Fruit fly (Drosophila melanogaster): Measurements from ENCODE around the gene CG31087.

Gene CG31087

dm6 chr3R:25313771-25314170 is at the start of gene CG31087:
TSS of gene CG31087 (minus strand) at chr3R:25313833.
- no peak for TF ChIP-seq noc (tag; optimal IDR thresholded peaks at IDR 0.05)

dm6 chr3R:25357985-25358384 is 44.4 kb upstream of the CG31087 start, which contains the start of gene ND-49L:
TSS of gene ND-49L (plus strand) at chr3R:25358285.
- TF ChIP-seq noc (tag; optimal IDR thresholded peaks at IDR 0.05): no peak

- TF ChIP-seq noc (tag; optimal IDR thresholded peaks at IDR 0.05): no peak
Observed at dm6 chr3R:25346899-25347298, 33.3 kb upstream of the CG31087 start, which contains the start of gene tobi. TSS of gene tobi (minus strand) at chr3R:25346921.

- TF ChIP-seq noc (tag; optimal IDR thresholded peaks at IDR 0.05): no peak
Observed at dm6 chr3R:25339952-25340351, 26.3 kb upstream of the CG31087 start, which contains the start of gene rha. TSS of gene rha (plus strand) at chr3R:25340252.

dm6 chr3R:25335065-25335464 is 21.4 kb upstream of the CG31087 start, which contains the start of the genes CG10669 and CG11902:
TSS of gene CG10669 (minus strand) at chr3R:25335243.
TSS of gene CG11902 (plus strand) at chr3R:25335257.
- no peak for TF ChIP-seq noc (tag; optimal IDR thresholded peaks at IDR 0.05)

dm6 chr3R:25331103-25331502 is 17.5 kb upstream of the CG31087 start, which contains the start of gene CHKov2:
TSS of gene CHKov2 (minus strand) at chr3R:25331203.
- no peak for TF ChIP-seq noc (tag; optimal IDR thresholded peaks at IDR 0.05)

- TF ChIP-seq noc (tag; optimal IDR thresholded peaks at IDR 0.05): peak; percentile 48
Observed at dm6 chr3R:25329079-25329478, 15.4 kb upstream of the CG31087 start, which contains the start of gene CHKov1. TSS of gene CHKov1 (minus strand) at chr3R:25329316.

- TF ChIP-seq noc (tag; optimal IDR thresholded peaks at IDR 0.05): no peak
Observed at dm6 chr3R:25322657-25323056, 9.0 kb upstream of the CG31087 start, which contains the start of gene CG10562. TSS of gene CG10562 (minus strand) at chr3R:25322757.

- no peak for TF ChIP-seq noc (tag; optimal IDR thresholded peaks at IDR 0.05)
Observed at dm6 chr3R:25321681-25322080, 8.0 kb upstream of the CG31087 start.

dm6 chr3R:25320898-25321297 is 7.3 kb upstream of the CG31087 start:
- TF ChIP-seq noc (tag; optimal IDR thresholded peaks at IDR 0.05): peak; percentile 34

dm6 chr3R:25320051-25320705 is 6.5 kb upstream of the CG31087 start, which contains the start of gene CG10560:
TSS of gene CG10560 (minus strand) at chr3R:25320101.
- no peak for TF ChIP-seq noc (tag; optimal IDR thresholded peaks at IDR 0.05)

dm6 chr3R:25318011-25318410 is 4.4 kb upstream of the CG31087 start, which contains the start of gene CG10553:
TSS of gene CG10553 (minus strand) at chr3R:25318111.
- TF ChIP-seq noc (tag; optimal IDR thresholded peaks at IDR 0.05): no peak

- TF ChIP-seq noc (tag; optimal IDR thresholded peaks at IDR 0.05): no peak
Observed at dm6 chr3R:25316016-25316415, 2.4 kb upstream of the CG31087 start, which contains the start of gene CG10559. TSS of gene CG10559 (minus strand) at chr3R:25316116.

- TF ChIP-seq noc (tag; optimal IDR thresholded peaks at IDR 0.05): no peak
Observed at dm6 chr3R:25312583-25312982, 1.1 kb downstream of the CG31087 start.

dm6 chr3R:25310843-25311242 is 2.8 kb downstream of the CG31087 start, which contains the start of gene CG31099:
TSS of gene CG31099 (minus strand) at chr3R:25310943.
- no peak for TF ChIP-seq noc (tag; optimal IDR thresholded peaks at IDR 0.05)

- TF ChIP-seq noc (tag; optimal IDR thresholded peaks at IDR 0.05): peak; percentile 1
Observed at dm6 chr3R:25309175-25309574, 4.5 kb downstream of the CG31087 start.

- no peak for TF ChIP-seq noc (tag; optimal IDR thresholded peaks at IDR 0.05)
Observed at dm6 chr3R:25308228-25308627, 5.4 kb downstream of the CG31087 start, which contains the start of gene CG10550. TSS of gene CG10550 (minus strand) at chr3R:25308391.
